Worm (Caenorhabditis elegans) whole organism, midembryonic: ENCODE measurements around the gene F44B9.10.

Source experiments
- T22C8.4 ChIP-seq: fragments of 200-800 bp; sonication (Bioruptor generic); IDR thresholded peaks from 2 replicates; pipeline ENCODE4 v1.3.6; 2022; ENCODE audit warnings: missing genetic modification characterization, missing compliant biosample characterization
- cog-1 ChIP-seq: sonication (generic microtip); optimal IDR thresholded peaks from 2 replicates; lab custom pipeline; 2016; ENCODE audit warnings: missing genetic modification characterization, missing compliant biosample characterization
- flt-1 ChIP-seq: fragments of 200-800 bp; sonication (Bioruptor generic); IDR thresholded peaks from 2 replicates; pipeline ENCODE4 v1.3.6; 2022; ENCODE audit warnings: missing genetic modification characterization, missing compliant biosample characterization
- ref-1 ChIP-seq: fragments of 200-800 bp; sonication (Bioruptor generic); conservative IDR thresholded peaks from 2 replicates; pipeline ENCODE4 v1.3.6; 2022; ENCODE audit warnings: missing genetic modification reagents, missing genetic modification characterization, missing compliant biosample characterization
- tab-1 ChIP-seq: fragments of 200-800 bp; sonication (Bioruptor generic); IDR thresholded peaks from 2 replicates; pipeline ENCODE4 v1.3.6; 2022; ENCODE audit warnings: missing genetic modification characterization, missing compliant biosample characterization
- ztf-29 ChIP-seq: fragments of 200-800 bp; sonication (Bioruptor generic); IDR thresholded peaks from 2 replicates; pipeline ENCODE4 v1.3.6; 2022; ENCODE audit warnings: missing genetic modification reagents, missing genetic modification characterization, missing compliant biosample characterization

ce11 chrIII:8063659-8064058, 30.2 kb upstream of the F44B9.10 start:
- TF ChIP-seq tab-1 (GFP tag; lab: Robert Waterston, UW) (no peak), ref-1 (GFP tag; lab: Robert Waterston, UW) (no peak), ztf-29 (GFP tag; lab: Robert Waterston, UW) (0 out of 2 replicates have a peak, but pooled peaks have one; percentile 31), cog-1 (tag; lab: Kevin White, UChicago) (no peak), flt-1 (no peak), T22C8.4 (GFP tag; lab: Robert Waterston, UW) (no peak)
